Fruit fly (Drosophila melanogaster) S2 (cell line): ENCODE measurements around the gene Tdrd3.

Source experiments
- CG8478 ChIP-seq: fragments of >200 bp; optimal IDR thresholded peaks from 2 replicates; lab custom pipeline; 2018
- CTCF ChIP-seq, 2 experiments: fragments of >200 bp; optimal IDR thresholded peaks; 2 replicates each; lab custom pipeline; 2018

DNA sequence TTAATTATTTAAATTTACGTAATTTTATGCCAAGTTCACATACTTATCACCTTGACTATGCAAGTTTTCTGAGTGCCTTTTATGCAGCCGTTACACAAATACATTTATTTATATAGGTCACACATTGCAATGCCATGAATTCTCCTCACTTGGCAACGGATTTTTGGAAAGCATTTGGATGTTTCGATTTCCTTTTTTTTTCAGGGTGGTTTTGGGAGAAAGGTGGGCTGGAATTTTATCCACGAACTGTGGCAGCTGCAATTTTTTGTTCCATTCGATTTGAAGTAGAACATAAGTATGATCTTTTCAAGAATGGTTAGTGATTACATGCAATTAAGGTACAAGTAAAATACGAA, 4.8 kb upstream of the Tdrd3 start:
- TF ChIP-seq CG8478 (lab: Kevin White, UChicago) (no peak), CTCF (optimal IDR thresholded peaks at IDR 0.05; lab: Kevin White, UChicago) (no peak)
